Fruit fly (Drosophila melanogaster): ENCODE measurements around the gene Mhcl.

The Mhcl gene

dm6 chr3R:16094918-16095317, 3.6 kb downstream of the Mhcl start:
- TF ChIP-seq CG2120 (GFP tag; optimal IDR thresholded peaks at IDR 0.05) (peak; percentile 13), CG32767 (GFP tag; IDR thresholded peaks at IDR 0.05) (peak; percentile 25; the same call in 1 of the 2 replicates), CG3065 (GFP tag; optimal IDR thresholded peaks at IDR 0.05) (no peak), CG12769 (tag; optimal IDR thresholded peaks at IDR 0.05) (peak; percentile 58), Med (GFP tag) (peak; percentile 64), vvl (GFP tag; IDR thresholded peaks at IDR 0.05) (0 out of 2 replicates have a peak, but pooled peaks have one; percentile 5), CG7963 (GFP tag; IDR thresholded peaks at IDR 0.05; ENCODE audit: partially characterized antibody) (no peak), rib (GFP tag; IDR thresholded peaks at IDR 0.05) (0 out of 2 replicates have a peak, but pooled peaks have one; percentile 29), H2.0 (GFP tag; IDR thresholded peaks at IDR 0.05) (no peak), MBD-R2 (GFP tag; IDR thresholded peaks at IDR 0.05) (no peak)

dm6 chr3R:16094011-16094729, 4.4 kb downstream of the Mhcl start:
- TF ChIP-seq CG4424 (GFP tag; optimal IDR thresholded peaks at IDR 0.05) = peak; percentile 83
- TF ChIP-seq Neu2 (GFP tag; optimal IDR thresholded peaks at IDR 0.05; ENCODE audit: borderline replicate concordance) = no peak
- peak; percentile 59 for TF ChIP-seq CG13123 (GFP tag; optimal IDR thresholded peaks at IDR 0.05)
- TF ChIP-seq CG14441 (GFP tag; IDR thresholded peaks at IDR 0.05) = peak; percentile 62; the same call in 1 of the 2 replicates
- TF ChIP-seq klu (GFP tag; IDR thresholded peaks at IDR 0.05) = no peak
- peak; percentile 57 for TF ChIP-seq CG8281 (tag; optimal IDR thresholded peaks at IDR 0.05)
- no peak for TF ChIP-seq Sin3A (optimal IDR thresholded peaks at IDR 0.05)
- no peak for TF ChIP-seq Nf-YA (GFP tag; IDR thresholded peaks at IDR 0.05)
- TF ChIP-seq CG7963 (GFP tag; IDR thresholded peaks at IDR 0.05; ENCODE audit: partially characterized antibody) = no peak
- TF ChIP-seq Mes4 (GFP tag; optimal IDR thresholded peaks at IDR 0.05) = peak; percentile 8
- no peak; the same call in 2 of the 3 replicates for TF ChIP-seq CG14050 (GFP tag; IDR thresholded peaks at IDR 0.05)
- peak; percentile 88 for TF ChIP-seq Asciz (GFP tag; optimal IDR thresholded peaks at IDR 0.05)
- no peak for TF ChIP-seq Mad (GFP tag; optimal IDR thresholded peaks at IDR 0.05)
- TF ChIP-seq CG12769 (tag; optimal IDR thresholded peaks at IDR 0.05) = no peak
- TF ChIP-seq CG32532 (GFP tag; IDR thresholded peaks at IDR 0.05) = no peak
- peak; percentile 35 for TF ChIP-seq bab2 (GFP tag; optimal IDR thresholded peaks at IDR 0.05)
- peak; percentile 54 for TF ChIP-seq Max (GFP tag; optimal IDR thresholded peaks at IDR 0.05)
- TF ChIP-seq maf-S (GFP tag; optimal IDR thresholded peaks at IDR 0.05) = no peak
- TF ChIP-seq aop (GFP tag; IDR thresholded peaks at IDR 0.05) = no peak
- TF ChIP-seq unpg (GFP tag; optimal IDR thresholded peaks at IDR 0.05) = peak; percentile 67
- TF ChIP-seq CG16863 (GFP tag; optimal IDR thresholded peaks at IDR 0.05) = no peak
- TF ChIP-seq Sox100B (GFP tag; optimal IDR thresholded peaks at IDR 0.05) = peak; percentile 95
- no peak for TF ChIP-seq CG14965 (GFP tag; optimal IDR thresholded peaks at IDR 0.05; ENCODE audit: borderline replicate concordance)
- no peak for TF ChIP-seq Mrtf (GFP tag; IDR thresholded peaks at IDR 0.05)
- no peak for TF ChIP-seq CkIIα-i1 (GFP tag; IDR thresholded peaks at IDR 0.05)
- TF ChIP-seq ase (GFP tag; IDR thresholded peaks at IDR 0.05) = no peak; the same call in 2 of the 3 replicates
- TF ChIP-seq rib (GFP tag; IDR thresholded peaks at IDR 0.05) = no peak
- peak; percentile 28; the same call in 1 of the 2 replicates for TF ChIP-seq CG4404 (GFP tag; IDR thresholded peaks at IDR 0.05)
- peak; percentile 73 for TF ChIP-seq run (tag; optimal IDR thresholded peaks at IDR 0.05)
- no peak for TF ChIP-seq emc (GFP tag; optimal IDR thresholded peaks at IDR 0.05)
- peak; percentile 84 for TF ChIP-seq az2 (GFP tag; optimal IDR thresholded peaks at IDR 0.05)
- no peak for TF ChIP-seq sim (GFP tag; IDR thresholded peaks at IDR 0.05)
- 0 out of 3 replicates have a peak, but pooled peaks have one; percentile 34 for TF ChIP-seq jigr1 (GFP tag; IDR thresholded peaks at IDR 0.05)
- no peak for TF ChIP-seq sna (GFP tag; IDR thresholded peaks at IDR 0.05; ENCODE audit: partially characterized antibody)
- peak; percentile 73 for TF ChIP-seq CG1602 (GFP tag; optimal IDR thresholded peaks at IDR 0.05)
- no peak for TF ChIP-seq z (GFP tag; IDR thresholded peaks at IDR 0.05)
- peak; percentile 71; the same call in 1 of the 3 replicates for TF ChIP-seq sr (GFP tag; IDR thresholded peaks at IDR 0.05)
- peak; percentile 83 for TF ChIP-seq tio (GFP tag; optimal IDR thresholded peaks at IDR 0.05)
- TF ChIP-seq Bteb2 (GFP tag; optimal IDR thresholded peaks at IDR 0.05) = no peak
- TF ChIP-seq MESR4 (GFP tag; optimal IDR thresholded peaks at IDR 0.05) = no peak
- TF ChIP-seq onecut (GFP tag; IDR thresholded peaks at IDR 0.05) = no peak
- peak; percentile 70 for TF ChIP-seq Spps (tag; optimal IDR thresholded peaks at IDR 0.05)
